Fruit fly (Drosophila melanogaster): ENCODE results near the gene ovo.

Gene ovo

DNA sequence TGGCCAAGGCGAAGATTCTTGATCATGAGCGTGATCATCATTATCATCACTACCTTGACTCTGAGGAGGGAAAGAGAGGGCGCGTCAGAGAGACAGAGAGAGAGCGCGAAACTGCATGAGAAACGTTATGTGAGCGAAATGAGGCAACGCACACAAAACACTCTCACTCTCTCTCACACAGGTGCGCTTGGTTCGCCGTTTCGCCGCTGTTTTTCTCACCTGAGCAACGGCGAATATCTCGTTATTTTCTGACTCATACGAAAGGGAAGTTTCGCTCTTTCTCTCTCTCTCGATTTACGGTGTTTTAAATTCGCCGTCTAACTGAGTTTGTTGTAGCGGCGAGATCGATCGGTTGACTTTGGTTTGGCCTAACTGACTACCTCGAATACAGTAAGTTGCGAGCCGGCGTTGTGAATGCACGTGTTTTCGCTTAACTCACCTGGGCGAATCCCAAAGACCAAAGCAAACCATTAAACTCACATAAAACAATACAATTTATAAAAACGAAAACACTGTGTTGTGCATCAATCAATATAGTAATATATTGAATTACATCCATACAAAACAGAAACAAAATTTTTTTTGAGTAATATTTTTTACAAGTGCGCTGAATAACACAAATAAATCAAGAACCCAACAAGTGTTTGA is at the start of gene ovo:
ovo (plus strand) TSS at position 388 of the 648 bp plus-strand sequence.
- TF ChIP-seq Pif1A (GFP tag; optimal IDR thresholded peaks at IDR 0.05) (no peak), fd96Ca (GFP tag; IDR thresholded peaks at IDR 0.05) (0 out of 3 replicates have a peak, but pooled peaks have one; percentile 8)

DNA sequence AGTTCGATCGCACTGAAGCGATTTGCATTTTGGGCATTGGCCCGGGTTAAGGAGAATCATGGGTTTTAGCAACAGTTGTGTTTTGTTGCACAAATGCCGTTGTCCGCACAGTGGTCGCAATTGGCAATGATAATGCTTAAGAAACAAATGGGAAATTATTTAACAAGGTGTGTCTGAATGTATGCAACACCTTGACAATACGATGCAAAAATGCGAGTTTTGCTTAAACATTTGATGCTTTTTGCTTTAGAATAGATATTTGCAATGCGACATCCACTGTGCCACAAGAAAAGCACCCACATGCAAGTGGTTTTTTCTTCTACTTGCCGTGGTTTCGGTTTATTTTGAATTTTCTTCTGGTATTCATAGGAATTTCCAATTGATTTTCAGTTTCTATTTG is 49.0 kb upstream of the ovo start:
- TF ChIP-seq Ets98B (GFP tag; IDR thresholded peaks at IDR 0.05) (peak; percentile 66), Snoo (tag; optimal IDR thresholded peaks at IDR 0.05) (no peak), CG4496 (GFP tag; IDR thresholded peaks at IDR 0.05) (peak; percentile 67; the same call in 2 of the 3 replicates), CG15710 (tag; optimal IDR thresholded peaks at IDR 0.05) (no peak), CG17806 (tag; optimal IDR thresholded peaks at IDR 0.05) (peak; percentile 25), CG9948 (tag; optimal IDR thresholded peaks at IDR 0.05) (peak; percentile 43), CG8159 (tag; optimal IDR thresholded peaks at IDR 0.05) (peak; percentile 5), fd96Ca (GFP tag; IDR thresholded peaks at IDR 0.05) (peak; percentile 81), CG10348 (GFP tag; IDR thresholded peaks at IDR 0.05) (no peak), CG13204 (GFP tag; optimal IDR thresholded peaks at IDR 0.05) (no peak), EcR (GFP tag; optimal IDR thresholded peaks at IDR 0.05) (no peak), rn (GFP tag; IDR thresholded peaks at IDR 0.05) (no peak), CG32121 (GFP tag; IDR thresholded peaks at IDR 0.05) (peak; percentile 51; the same call in 1 of the 2 replicates), CG14655 (GFP tag; optimal IDR thresholded peaks at IDR 0.05) (peak; percentile 74), CG12605 (GFP tag; IDR thresholded peaks at IDR 0.05) (no peak), Pif1A (GFP tag; optimal IDR thresholded peaks at IDR 0.05) (peak; percentile 34), Pif1B (GFP tag; optimal IDR thresholded peaks at IDR 0.05) (no peak), gl (tag; optimal IDR thresholded peaks at IDR 0.05) (no peak), D1 (tag; optimal IDR thresholded peaks at IDR 0.05) (no peak), CG8301 (tag; optimal IDR thresholded peaks at IDR 0.05) (peak; percentile 74), CG34367 (tag; optimal IDR thresholded peaks at IDR 0.05) (peak; percentile 10)

DNA sequence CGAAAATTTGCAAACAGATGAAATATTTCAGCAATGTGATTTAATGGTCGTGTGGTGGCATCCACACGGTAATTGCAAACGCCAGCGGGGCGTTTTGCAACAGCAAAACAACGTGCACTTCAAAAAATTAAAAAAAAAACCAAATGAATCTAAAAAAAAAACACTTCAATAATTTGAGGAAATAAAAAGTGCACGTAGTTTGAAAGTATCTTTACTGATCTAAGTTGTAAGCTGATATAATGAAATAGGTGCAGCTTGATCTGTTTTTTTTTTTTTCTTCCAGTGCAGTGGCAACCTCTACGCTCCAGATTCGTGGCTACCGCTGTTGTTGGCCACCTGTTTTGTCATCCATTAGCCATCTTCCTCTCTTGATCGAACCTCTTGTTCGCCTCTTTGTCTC is 45.3 kb upstream of the ovo start:
- peak; percentile 24 for TF ChIP-seq CG9948 (tag; optimal IDR thresholded peaks at IDR 0.05)
- TF ChIP-seq D1 (tag; optimal IDR thresholded peaks at IDR 0.05), result no peak
- no peak for TF ChIP-seq Snoo (tag; optimal IDR thresholded peaks at IDR 0.05)
- peak; percentile 42 for TF ChIP-seq Pif1A (GFP tag; optimal IDR thresholded peaks at IDR 0.05)
- TF ChIP-seq CG8301 (tag; optimal IDR thresholded peaks at IDR 0.05), result peak; percentile 67
- peak; percentile 51; the same call in 1 of the 2 replicates for TF ChIP-seq CG32121 (GFP tag; IDR thresholded peaks at IDR 0.05)
- peak; percentile 77 for TF ChIP-seq CG4496 (GFP tag; IDR thresholded peaks at IDR 0.05)
- TF ChIP-seq CG17806 (tag; optimal IDR thresholded peaks at IDR 0.05), result peak; percentile 27
- TF ChIP-seq CG13204 (GFP tag; optimal IDR thresholded peaks at IDR 0.05), result no peak
- TF ChIP-seq CG15710 (tag; optimal IDR thresholded peaks at IDR 0.05), result no peak
- TF ChIP-seq CG10348 (GFP tag; IDR thresholded peaks at IDR 0.05), result no peak
- TF ChIP-seq CG14655 (GFP tag; optimal IDR thresholded peaks at IDR 0.05), result peak; percentile 65
- TF ChIP-seq fd96Ca (GFP tag; IDR thresholded peaks at IDR 0.05), result peak; percentile 32; the same call in 1 of the 3 replicates
- peak; percentile 11 for TF ChIP-seq Pif1B (GFP tag; optimal IDR thresholded peaks at IDR 0.05)
- no peak for TF ChIP-seq CG34367 (tag; optimal IDR thresholded peaks at IDR 0.05)
- no peak for TF ChIP-seq rn (GFP tag; IDR thresholded peaks at IDR 0.05)
- peak; percentile 59 for TF ChIP-seq Ets98B (GFP tag; IDR thresholded peaks at IDR 0.05)
- no peak for TF ChIP-seq gl (tag; optimal IDR thresholded peaks at IDR 0.05)
- TF ChIP-seq EcR (GFP tag; optimal IDR thresholded peaks at IDR 0.05), result no peak
- peak; percentile 49; the same call in 1 of the 2 replicates for TF ChIP-seq CG12605 (GFP tag; IDR thresholded peaks at IDR 0.05)
- TF ChIP-seq CG8159 (tag; optimal IDR thresholded peaks at IDR 0.05), result no peak

DNA sequence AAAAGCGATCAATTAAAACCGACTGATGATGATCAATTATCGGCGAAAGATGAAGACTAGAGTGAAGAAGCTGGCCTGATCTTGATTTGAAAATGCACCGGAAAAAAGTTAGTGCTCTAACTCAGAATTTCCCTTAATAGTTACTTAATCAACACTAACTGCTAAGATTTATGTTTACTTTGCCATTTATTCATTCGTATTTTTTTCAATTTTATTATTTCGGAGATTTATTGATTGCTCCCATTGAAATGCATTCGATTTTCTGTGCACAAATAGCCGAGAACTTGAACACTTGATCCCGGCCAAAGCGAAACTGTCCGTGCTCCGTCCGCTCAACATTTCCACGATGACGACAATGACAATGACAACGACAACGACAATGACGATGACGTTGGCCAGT is 38.0 kb upstream of the ovo start:
- TF ChIP-seq CG15710 (tag; optimal IDR thresholded peaks at IDR 0.05) (no peak), fd96Ca (GFP tag; IDR thresholded peaks at IDR 0.05) (no peak), CG32121 (GFP tag; IDR thresholded peaks at IDR 0.05) (no peak), CG17806 (tag; optimal IDR thresholded peaks at IDR 0.05) (peak; percentile 15), CG14655 (GFP tag; optimal IDR thresholded peaks at IDR 0.05) (peak; percentile 57), CG8301 (tag; optimal IDR thresholded peaks at IDR 0.05) (peak; percentile 14), CG8159 (tag; optimal IDR thresholded peaks at IDR 0.05) (peak; percentile 18), CG9948 (tag; optimal IDR thresholded peaks at IDR 0.05) (peak; percentile 17)

DNA sequence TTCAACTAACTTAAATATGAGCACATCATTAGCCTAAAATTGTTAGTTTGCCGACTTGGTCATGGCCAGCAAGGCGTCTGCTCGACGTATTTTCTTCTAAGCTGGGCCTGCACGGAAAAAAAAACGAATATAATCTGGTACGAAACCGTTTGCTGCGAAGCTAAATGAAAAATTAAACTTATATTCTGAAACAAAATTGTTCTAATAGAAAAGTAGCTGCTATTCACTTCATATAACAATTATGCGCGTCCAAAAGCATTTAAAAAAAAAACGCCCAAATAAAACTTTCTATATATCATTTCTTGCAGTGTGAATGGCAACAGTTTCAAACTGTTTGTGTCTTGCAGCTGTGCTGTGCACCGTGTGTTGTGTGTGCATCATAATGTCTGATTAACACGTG is 35.1 kb upstream of the ovo start:
- TF ChIP-seq EcR (GFP tag; optimal IDR thresholded peaks at IDR 0.05), result no peak
- TF ChIP-seq CG14655 (GFP tag; optimal IDR thresholded peaks at IDR 0.05), result peak; percentile 75
- TF ChIP-seq CG15710 (tag; optimal IDR thresholded peaks at IDR 0.05), result no peak
- TF ChIP-seq fd96Ca (GFP tag; IDR thresholded peaks at IDR 0.05), result no peak
- TF ChIP-seq CG10348 (GFP tag; IDR thresholded peaks at IDR 0.05), result no peak
- no peak for TF ChIP-seq CG17806 (tag; optimal IDR thresholded peaks at IDR 0.05)
- TF ChIP-seq Ets98B (GFP tag; IDR thresholded peaks at IDR 0.05), result 0 out of 2 replicates have a peak, but pooled peaks have one; percentile 10
- no peak for TF ChIP-seq gl (tag; optimal IDR thresholded peaks at IDR 0.05)
- TF ChIP-seq Snoo (tag; optimal IDR thresholded peaks at IDR 0.05), result no peak
- TF ChIP-seq CG4496 (GFP tag; IDR thresholded peaks at IDR 0.05), result peak; percentile 49; the same call in 1 of the 3 replicates
- TF ChIP-seq CG8159 (tag; optimal IDR thresholded peaks at IDR 0.05), result no peak
- TF ChIP-seq CG34367 (tag; optimal IDR thresholded peaks at IDR 0.05), result no peak
- TF ChIP-seq CG8301 (tag; optimal IDR thresholded peaks at IDR 0.05), result peak; percentile 65
- TF ChIP-seq Pif1B (GFP tag; optimal IDR thresholded peaks at IDR 0.05), result peak; percentile 9
- no peak for TF ChIP-seq rn (GFP tag; IDR thresholded peaks at IDR 0.05)
- no peak for TF ChIP-seq CG32121 (GFP tag; IDR thresholded peaks at IDR 0.05)
- no peak for TF ChIP-seq CG13204 (GFP tag; optimal IDR thresholded peaks at IDR 0.05)
- no peak for TF ChIP-seq D1 (tag; optimal IDR thresholded peaks at IDR 0.05)
- TF ChIP-seq CG12605 (GFP tag; IDR thresholded peaks at IDR 0.05), result no peak
- TF ChIP-seq Pif1A (GFP tag; optimal IDR thresholded peaks at IDR 0.05), result peak; percentile 19
- peak; percentile 38 for TF ChIP-seq CG9948 (tag; optimal IDR thresholded peaks at IDR 0.05)

Measured in whole organism, pupa.